Worm (Caenorhabditis elegans) whole organism, L1 larva: ENCODE results near the gene Y73F8A.22.

Experiments
- ceh-82 ChIP-seq, 3 experiments: fragments of 150-350 bp in 1 of 3; sonication (generic microtip) in 2 of 3; optimal IDR thresholded peaks; 2 replicates each; lab custom pipeline; 2014 to 2017; ENCODE audit warnings: missing biosample characterization in 3 of 3, missing genetic modification characterization in 3 of 3
- elt-2 ChIP-seq: sonication (generic microtip); optimal IDR thresholded peaks from 2 replicates; lab custom pipeline; 2016; ENCODE audit warnings: missing genetic modification characterization, mild to moderate bottlenecking, inconsistent platforms, missing compliant biosample characterization, missing genetic modification reagents
- fos-1 ChIP-seq: fragments of 150-350 bp; optimal IDR thresholded peaks from 2 replicates; lab custom pipeline; 2014; ENCODE audit warnings: missing biosample characterization, missing genetic modification characterization
- jun-1 ChIP-seq: fragments of 150-350 bp; optimal IDR thresholded peaks from 2 replicates; lab custom pipeline; 2014; ENCODE audit warnings: missing biosample characterization, missing genetic modification reagents, missing genetic modification characterization
- lin-15B ChIP-seq: fragments of 150-350 bp; sonication (generic microtip); optimal IDR thresholded peaks from 3 replicates; lab custom pipeline; 2014; ENCODE audit warnings: missing biosample characterization, missing genetic modification characterization
- mep-1 ChIP-seq: fragments of 150-350 bp; optimal IDR thresholded peaks from 2 replicates; lab custom pipeline; 2014; ENCODE audit warnings: missing biosample characterization, missing genetic modification characterization
- pax-3 ChIP-seq: fragments of 200-800 bp; sonication (Bioruptor generic); optimal IDR thresholded peaks from 2 replicates; lab custom pipeline; 2018; ENCODE audit warnings: mild to moderate bottlenecking, missing genetic modification characterization, moderate library complexity, missing compliant biosample characterization
- rnt-1 ChIP-seq: sonication (generic microtip); optimal IDR thresholded peaks from 2 replicates; lab custom pipeline; 2016; ENCODE audit warnings: mild to moderate bottlenecking, missing genetic modification characterization, moderate library complexity, missing compliant biosample characterization
- sptf-1 ChIP-seq: fragments of 150-350 bp; optimal IDR thresholded peaks from 2 replicates; lab custom pipeline; 2014; ENCODE audit warnings: missing biosample characterization, missing genetic modification characterization
- unc-62 ChIP-seq: fragments of 150-350 bp; optimal IDR thresholded peaks from 2 replicates; lab custom pipeline; 2014; ENCODE audit warnings: missing biosample characterization, missing genetic modification reagents, missing genetic modification characterization

ce11 chrIV:15444481-15444880, 3.3 kb upstream of the Y73F8A.22 start, which contains the start of gene Y73F8A.23:
- no peak for TF ChIP-seq mep-1
- no peak for TF ChIP-seq elt-2 (tag; lab: Kevin White, UChicago)
- TF ChIP-seq ceh-82 (tag; optimal IDR thresholded peaks at IDR 0.05; lab: Kevin White, UChicago) = no peak
- TF ChIP-seq unc-62 (GFP tag; lab: Kevin White, UChicago) = no peak
- TF ChIP-seq lin-15B = no peak
- no peak for TF ChIP-seq sptf-1 (tag; lab: Kevin White, UChicago)
- TF ChIP-seq rnt-1 (tag; lab: Kevin White, UChicago) = no peak
- no peak for TF ChIP-seq jun-1 (tag; lab: Kevin White, UChicago)
- TF ChIP-seq pax-3 (tag; lab: Kevin White, UChicago) = no peak
- TF ChIP-seq fos-1 (tag; lab: Kevin White, UChicago) = no peak
